Worm (Caenorhabditis elegans): ENCODE measurements around the gene ceh-53.

Gene ceh-53

DNA sequence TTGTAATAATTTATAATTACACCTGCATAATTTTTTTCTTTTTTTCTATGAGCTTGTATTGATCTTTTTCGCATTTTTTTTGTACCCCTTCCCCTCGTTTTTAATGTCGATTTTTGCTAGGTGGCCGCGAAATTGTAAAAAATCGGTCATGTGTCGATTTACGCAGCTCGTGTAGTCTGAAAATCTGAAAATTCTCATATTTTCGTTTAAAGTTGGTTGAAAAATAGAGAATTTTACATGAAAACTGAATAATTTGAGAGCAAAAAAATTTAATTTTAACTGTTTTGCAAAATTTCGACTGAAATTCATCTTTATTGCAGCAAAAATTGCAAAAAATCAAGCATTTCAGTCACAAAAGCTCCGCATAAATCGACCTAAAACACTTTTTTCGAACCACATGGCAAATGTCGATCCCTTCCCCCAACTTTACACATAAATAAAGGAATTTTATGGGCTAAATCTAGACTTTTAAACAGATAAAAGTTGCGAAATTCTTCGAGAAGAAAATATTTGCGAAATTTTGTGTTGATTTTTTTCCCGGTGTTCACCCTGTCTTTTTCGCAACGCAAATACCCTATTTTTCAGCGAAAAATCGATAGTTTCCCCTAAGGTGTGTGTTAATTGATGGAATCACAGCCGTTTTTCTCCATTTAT, 28.3 kb downstream of the ceh-53 start:
- TF ChIP-seq snpc-3.4 (tag; optimal IDR thresholded peaks at IDR 0.05): no peak
- peak in 1 of 3 experiments; percentile 30 for TF ChIP-seq lin-35 (GFP tag; optimal IDR thresholded peaks at IDR 0.05)
- TF ChIP-seq F49E8.2 (tag; optimal IDR thresholded peaks at IDR 0.05; ENCODE audit: insufficient read depth): no peak
- TF ChIP-seq aptf-3 (GFP tag; IDR thresholded peaks at IDR 0.05): no peak
- TF ChIP-seq unc-130 (GFP tag; optimal IDR thresholded peaks at IDR 0.05): no peak
- TF ChIP-seq ekl-4 (GFP tag; IDR thresholded peaks at IDR 0.05): no peak
- TF ChIP-seq T26A5.8 (tag; optimal IDR thresholded peaks at IDR 0.05): no peak
- no peak for TF ChIP-seq ccch-3 (GFP tag; optimal IDR thresholded peaks at IDR 0.05)
- peak; percentile 17; the same call in 1 of the 2 replicates for TF ChIP-seq B0336.3 (GFP tag; IDR thresholded peaks at IDR 0.05)
- 0 out of 2 replicates have a peak, but pooled peaks have one; percentile 35 for TF ChIP-seq cebp-1 (GFP tag; IDR thresholded peaks at IDR 0.05)
- peak; percentile 88 for TF ChIP-seq cebp-1 (tag; optimal IDR thresholded peaks at IDR 0.05)
- no peak for TF ChIP-seq pbrm-1 (GFP tag; IDR thresholded peaks at IDR 0.05)
- no peak for TF ChIP-seq ceh-79 (tag; optimal IDR thresholded peaks at IDR 0.05)
- no peak for TF ChIP-seq ceh-100 (GFP tag; IDR thresholded peaks at IDR 0.05)
- no peak for TF ChIP-seq dox-1 (GFP tag; IDR thresholded peaks at IDR 0.05)
- no peak for TF ChIP-seq repo-1 (tag; optimal IDR thresholded peaks at IDR 0.05)
- no peak for TF ChIP-seq F52B5.7 (tag; optimal IDR thresholded peaks at IDR 0.05)
- TF ChIP-seq lin-26 (GFP tag; IDR thresholded peaks at IDR 0.05): no peak
- no peak for TF ChIP-seq ztf-18 (tag; optimal IDR thresholded peaks at IDR 0.05)
- TF ChIP-seq bed-1 (GFP tag; IDR thresholded peaks at IDR 0.05): no peak
- TF ChIP-seq F39B2.1 (GFP tag; IDR thresholded peaks at IDR 0.05): no peak
- no peak for TF ChIP-seq hlh-12 (tag; optimal IDR thresholded peaks at IDR 0.05)
- TF ChIP-seq madf-10 (tag; optimal IDR thresholded peaks at IDR 0.05): no peak
- no peak for TF ChIP-seq let-526 (GFP tag; IDR thresholded peaks at IDR 0.05)

- TF ChIP-seq madf-6 (GFP tag; IDR thresholded peaks at IDR 0.05) (peak; percentile 75), nhr-120 (GFP tag; IDR thresholded peaks at IDR 0.05) (no peak), egrh-3 (GFP tag; IDR thresholded peaks at IDR 0.05) (peak; percentile 66), chd-7 (tag; optimal IDR thresholded peaks at IDR 0.05) (no peak), xnd-1 (tag; optimal IDR thresholded peaks at IDR 0.05) (peak; percentile 13), madf-8 (GFP tag; conservative IDR thresholded peaks at IDR 0.05) (peak; percentile 51; the same call in 1 of the 2 replicates), efl-1 (GFP tag; optimal IDR thresholded peaks at IDR 0.05) (peak; percentile 27)
These were observed 28.9 kb downstream of the ceh-53 start, which contains the start of gene M57.2 for ce11 chrIV:3526831-3527404. M57.2 (plus strand) TSS chrIV:3527354.

- TF ChIP-seq T26A5.8 (tag; optimal IDR thresholded peaks at IDR 0.05) (no peak), ztf-26 (tag; optimal IDR thresholded peaks at IDR 0.05) (no peak), akir-1 (GFP tag; optimal IDR thresholded peaks at IDR 0.05) (no peak), sdz-38 (tag; optimal IDR thresholded peaks at IDR 0.05) (no peak), egl-44 (GFP tag; IDR thresholded peaks at IDR 0.05) (no peak), lsl-1 (GFP tag; optimal IDR thresholded peaks at IDR 0.05) (no peak), nhr-90 (tag; optimal IDR thresholded peaks at IDR 0.05) (no peak), ceh-40 (GFP tag; IDR thresholded peaks at IDR 0.05) (no peak), C17E4.6 (GFP tag; IDR thresholded peaks at IDR 0.05) (no peak), hsf-1 (GFP tag; IDR thresholded peaks at IDR 0.05) (no peak), sea-2 (GFP tag; IDR thresholded peaks at IDR 0.05) (no peak)
These were observed 29.9 kb downstream of the ceh-53 start for ce11 chrIV:3527878-3528277.

Data from whole organism, young adult.